Worm (Caenorhabditis elegans) whole organism, L4/young adult: Measurements from ENCODE around the gene idpc-5.

Source experiments
- W03F9.2 ChIP-seq: fragments of 150-350 bp; optimal IDR thresholded peaks from 2 replicates; lab custom pipeline; 2014; ENCODE audit warnings: missing biosample characterization, missing genetic modification characterization
- dao-5 ChIP-seq: sonication (generic microtip); optimal IDR thresholded peaks from 2 replicates; lab custom pipeline; 2016; ENCODE audit warnings: missing genotype, missing genetic modification characterization, moderate library complexity, missing compliant biosample characterization
- him-1 ChIP-seq: sonication (generic microtip); optimal IDR thresholded peaks from 2 replicates; lab custom pipeline; 2016; ENCODE audit warnings: missing genotype, missing genetic modification reagents, missing genetic modification characterization, missing compliant biosample characterization

ce11 chrV:9618919-9619318 is 3.8 kb downstream of the idpc-5 start, which contains the start of gene idpc-7:
- TF ChIP-seq him-1 (no peak), dao-5 (no peak), W03F9.2 (tag; lab: Kevin White, UChicago) (no peak)
